Worm (Caenorhabditis elegans) whole organism, L4 larva: ENCODE data around the gene knl-1.
A peak's percentile ranks its signal among the peaks of the same experiment; 100 is the strongest.

Experiments used
- F10B5.3 ChIP-seq: sonication (generic microtip); optimal IDR thresholded peaks from 2 replicates; lab custom pipeline; 2016; ENCODE audit warnings: mild to moderate bottlenecking, missing genetic modification characterization, missing compliant biosample characterization
- F26F4.8 ChIP-seq: fragments of 200-800 bp; sonication (Bioruptor generic); conservative IDR thresholded peaks from 2 replicates; pipeline ENCODE4 v1.3.6; 2022; ENCODE audit warnings: missing genetic modification characterization, missing compliant biosample characterization
- F37D6.2 ChIP-seq: sonication (generic microtip); optimal IDR thresholded peaks from 2 replicates; lab custom pipeline; 2016; ENCODE audit warnings: mild to moderate bottlenecking, missing genetic modification characterization, missing compliant biosample characterization
- F49E8.2 ChIP-seq: sonication (generic microtip); optimal IDR thresholded peaks from 2 replicates; lab custom pipeline; 2016; ENCODE audit warnings: missing compliant biosample characterization, mild to moderate bottlenecking, missing genetic modification characterization, borderline replicate concordance
- T26A8.4 ChIP-seq: fragments of 200-800 bp; sonication (Bioruptor generic); IDR thresholded peaks from 2 replicates; pipeline ENCODE4 v1.3.6; 2022; ENCODE audit warnings: missing genetic modification characterization, missing compliant biosample characterization
- ZK546.5 ChIP-seq, 2 experiments: sonication (generic microtip); optimal IDR thresholded peaks; 2 replicates each; lab custom pipeline; 2017; ENCODE audit warnings: missing biosample characterization in 2 of 2, missing genetic modification characterization in 2 of 2
- aha-1 ChIP-seq: fragments of 150-350 bp; peaks from one replicate; lab custom pipeline; 2014; ENCODE audit warnings: missing biosample characterization, missing genetic modification characterization
- aly-2 ChIP-seq: sonication (generic microtip); optimal IDR thresholded peaks from 2 replicates; lab custom pipeline; 2018; ENCODE audit warnings: missing biosample characterization, missing genetic modification characterization
- ama-1 ChIP-seq: fragments of 150-350 bp; optimal IDR thresholded peaks from 2 replicates; lab custom pipeline; 2014; ENCODE audit warnings: inconsistent platforms, mixed read lengths
- ceh-20 ChIP-seq: fragments of 200-800 bp; sonication (Bioruptor generic); IDR thresholded peaks from 2 replicates; pipeline ENCODE4 v1.3.6; 2022; ENCODE audit warnings: missing genetic modification reagents, missing genetic modification characterization, missing compliant biosample characterization
- ceh-28 ChIP-seq: fragments of 150-350 bp; optimal IDR thresholded peaks from 2 replicates; lab custom pipeline; 2014; ENCODE audit warnings: missing biosample characterization, missing genetic modification reagents, missing genetic modification characterization
- ceh-82 ChIP-seq: sonication (generic microtip); optimal IDR thresholded peaks from 2 replicates; lab custom pipeline; 2017; ENCODE audit warnings: missing biosample characterization, missing genetic modification characterization
- cey-2 ChIP-seq: sonication (generic microtip); optimal IDR thresholded peaks from 3 replicates; lab custom pipeline; 2017; ENCODE audit warnings: missing genetic modification characterization, mild to moderate bottlenecking, missing compliant biosample characterization, antibody characterized with exemption, borderline replicate concordance; ENCODE audit not compliant: insufficient read depth
- ctbp-1 ChIP-seq: fragments of 200-800 bp; sonication (Bioruptor generic); IDR thresholded peaks from 2 replicates; pipeline ENCODE4 v1.3.6; 2022; ENCODE audit warnings: missing genetic modification reagents, missing genetic modification characterization, missing compliant biosample characterization
- daf-12 ChIP-seq: fragments of 150-350 bp; optimal IDR thresholded peaks from 2 replicates; lab custom pipeline; 2014; ENCODE audit warnings: missing biosample characterization, missing genetic modification reagents, missing genetic modification characterization
- daf-8 ChIP-seq: fragments of 200-800 bp; sonication (Bioruptor generic); IDR thresholded peaks from 2 replicates; pipeline ENCODE4 v1.3.6; 2022; ENCODE audit warnings: missing genetic modification characterization, missing compliant biosample characterization
- dmd-6 ChIP-seq: fragments of 200-800 bp; sonication (Bioruptor generic); IDR thresholded peaks from 2 replicates; pipeline ENCODE4 v1.3.6; 2022; ENCODE audit warnings: missing genetic modification reagents, missing genetic modification characterization, missing compliant biosample characterization
- dmd-8 ChIP-seq: fragments of 200-800 bp; sonication (Bioruptor generic); IDR thresholded peaks from 2 replicates; pipeline ENCODE4 v1.3.6; 2022; ENCODE audit warnings: missing genetic modification characterization, missing compliant biosample characterization
- dmd-9 ChIP-seq: fragments of 200-800 bp; sonication (Bioruptor generic); IDR thresholded peaks from 2 replicates; pipeline ENCODE4 v1.3.6; 2022; ENCODE audit warnings: missing genetic modification reagents, missing genetic modification characterization, missing compliant biosample characterization
- dve-1 ChIP-seq: sonication (generic microtip); optimal IDR thresholded peaks from 2 replicates; lab custom pipeline; 2017; ENCODE audit warnings: antibody characterized with exemption, mild to moderate bottlenecking, missing genetic modification characterization, missing compliant biosample characterization; ENCODE audit not compliant: insufficient read depth
- hif-1 ChIP-seq, 2 experiments: sonication (generic microtip); optimal IDR thresholded peaks; 2 replicates each; lab custom pipeline; 2016 to 2017; ENCODE audit warnings: missing compliant biosample characterization in 2 of 2, missing genetic modification characterization in 2 of 2, missing genetic modification reagents in 2 of 2, missing genotype in 2 of 2, mild to moderate bottlenecking in 1 of 2
- lim-7 ChIP-seq: fragments of 200-800 bp; sonication (Bioruptor generic); IDR thresholded peaks from 2 replicates; pipeline ENCODE4 v1.3.6; 2022; ENCODE audit warnings: missing genetic modification characterization, missing compliant biosample characterization
- lin-15B ChIP-seq: fragments of 150-350 bp; sonication (generic microtip); optimal IDR thresholded peaks from 3 replicates; lab custom pipeline; 2014; ENCODE audit warnings: missing biosample characterization, missing genetic modification characterization
- lin-39 ChIP-seq: fragments of 150-350 bp; optimal IDR thresholded peaks from 2 replicates; lab custom pipeline; 2014; ENCODE audit warnings: missing biosample characterization, missing genetic modification reagents, missing genetic modification characterization
- lir-3 ChIP-seq: sonication (generic microtip); optimal IDR thresholded peaks from 2 replicates; lab custom pipeline; 2016; ENCODE audit warnings: mild to moderate bottlenecking, missing genetic modification characterization, missing compliant biosample characterization
- madf-5 ChIP-seq, 2 experiments: fragments of 200-800 bp; sonication (Bioruptor generic); IDR thresholded peaks; 2 replicates each; pipeline ENCODE4 v1.3.6; 2022; ENCODE audit warnings: missing compliant biosample characterization in 2 of 2, missing genetic modification characterization in 2 of 2
- mdl-1 ChIP-seq, 2 experiments: fragments of 150-350 bp in 1 of 2; sonication (generic microtip) in 1 of 2; optimal IDR thresholded peaks; 2 replicates each; lab custom pipeline; 2014 to 2017; ENCODE audit warnings: missing biosample characterization in 2 of 2, missing genetic modification characterization in 2 of 2
- mes-2 ChIP-seq: sonication (generic microtip); optimal IDR thresholded peaks from 2 replicates; lab custom pipeline; 2016; ENCODE audit warnings: missing genotype, mild to moderate bottlenecking, missing genetic modification characterization, missing compliant biosample characterization; ENCODE audit not compliant: poor library complexity, severe bottlenecking
- mxl-2 ChIP-seq: fragments of 200-800 bp; sonication (Bioruptor generic); conservative IDR thresholded peaks from 2 replicates; pipeline ENCODE4 v1.3.6; 2022; ENCODE audit warnings: missing genetic modification reagents, missing genetic modification characterization, missing compliant biosample characterization
- nhr-10 ChIP-seq: fragments of 150-350 bp; optimal IDR thresholded peaks from 2 replicates; lab custom pipeline; 2014; ENCODE audit warnings: missing biosample characterization, missing genetic modification characterization
- nhr-102 ChIP-seq: sonication (generic microtip); optimal IDR thresholded peaks from 2 replicates; lab custom pipeline; 2016; ENCODE audit warnings: mild to moderate bottlenecking, missing genetic modification characterization, moderate library complexity, missing compliant biosample characterization
- nhr-11 ChIP-seq: fragments of 150-350 bp; optimal IDR thresholded peaks from 2 replicates; lab custom pipeline; 2014; ENCODE audit warnings: missing biosample characterization, missing genetic modification characterization
- nhr-237 ChIP-seq: sonication (generic microtip); optimal IDR thresholded peaks from 2 replicates; lab custom pipeline; 2017; ENCODE audit warnings: missing biosample characterization, missing genetic modification characterization
- nhr-25 ChIP-seq: sonication (generic microtip); optimal IDR thresholded peaks from 2 replicates; lab custom pipeline; 2017; ENCODE audit warnings: missing genetic modification characterization, mild to moderate bottlenecking, missing compliant biosample characterization, antibody characterized with exemption, moderate library complexity, borderline replicate concordance; ENCODE audit not compliant: insufficient read depth
- nhr-41 ChIP-seq: fragments of 200-800 bp; sonication (Bioruptor generic); IDR thresholded peaks from 2 replicates; pipeline ENCODE4 v1.3.6; 2022; ENCODE audit warnings: missing genetic modification reagents, missing genetic modification characterization, missing compliant biosample characterization
- nhr-48 ChIP-seq: sonication (generic microtip); optimal IDR thresholded peaks from 2 replicates; lab custom pipeline; 2016; ENCODE audit warnings: mild to moderate bottlenecking, missing genetic modification characterization, missing compliant biosample characterization
- nhr-6 ChIP-seq: fragments of 150-350 bp; optimal IDR thresholded peaks from 2 replicates; lab custom pipeline; 2014; ENCODE audit warnings: missing biosample characterization, missing genetic modification characterization
- nhr-77 ChIP-seq: fragments of 150-350 bp; optimal IDR thresholded peaks from 2 replicates; lab custom pipeline; 2014; ENCODE audit warnings: missing biosample characterization, missing genetic modification characterization
- pha-4 ChIP-seq, 2 experiments: fragments of 150-350 bp in 1 of 2; fragments of 200-800 bp in 1 of 2; sonication (Bioruptor generic) in 1 of 2; IDR thresholded peaks in 1 of 2; optimal IDR thresholded peaks in 1 of 2; 2 replicates each; pipeline versions ENCODE4 v1.3.6 to Lab custom; 2014 to 2022; ENCODE audit warnings: missing genetic modification characterization in 2 of 2, missing genetic modification reagents in 2 of 2, missing biosample characterization in 1 of 2, missing compliant biosample characterization in 1 of 2
- saeg-2 ChIP-seq: fragments of 200-800 bp; sonication (Bioruptor generic); IDR thresholded peaks from 2 replicates; pipeline ENCODE4 v1.3.6; 2022; ENCODE audit warnings: missing genetic modification reagents, missing genetic modification characterization, missing compliant biosample characterization
- skn-1 ChIP-seq: fragments of 150-350 bp; optimal IDR thresholded peaks from 2 replicates; lab custom pipeline; 2014; ENCODE audit warnings: missing biosample characterization, missing genetic modification characterization
- snpc-1.2 ChIP-seq: fragments of 200-800 bp; sonication (Bioruptor generic); IDR thresholded peaks from 2 replicates; pipeline ENCODE4 v1.3.6; 2022; ENCODE audit warnings: missing genetic modification reagents, missing genetic modification characterization, missing compliant biosample characterization
- snpc-4 ChIP-seq: fragments of 150-350 bp; optimal IDR thresholded peaks from 2 replicates; lab custom pipeline; 2014; ENCODE audit warnings: missing biosample characterization, missing genetic modification characterization
- spr-1 ChIP-seq: sonication (generic microtip); optimal IDR thresholded peaks from 2 replicates; lab custom pipeline; 2016; ENCODE audit warnings: mild to moderate bottlenecking, missing genetic modification characterization, missing compliant biosample characterization
- spr-3 ChIP-seq: fragments of 200-800 bp; sonication (Bioruptor generic); optimal IDR thresholded peaks from 2 replicates; lab custom pipeline; 2018; ENCODE audit warnings: mild to moderate bottlenecking, missing genetic modification characterization, missing compliant biosample characterization
- tra-1 ChIP-seq: fragments of 200-800 bp; sonication (Bioruptor generic); IDR thresholded peaks from 2 replicates; pipeline ENCODE4 v1.3.6; 2022; ENCODE audit warnings: missing genetic modification reagents, missing genetic modification characterization, missing compliant biosample characterization
- unc-39 ChIP-seq: sonication (generic microtip); optimal IDR thresholded peaks from 2 replicates; lab custom pipeline; 2017; ENCODE audit warnings: missing biosample characterization, missing genetic modification characterization
- unc-62 ChIP-seq, 3 experiments: fragments of 150-350 bp in 1 of 3; sonication (generic microtip); optimal IDR thresholded peaks in 2 of 3; peaks in 1 of 3; 1 replicate in 1 of 3; 2 replicates in 2 of 3; lab custom pipeline; 2014 to 2017; ENCODE audit warnings: missing biosample characterization in 3 of 3, missing genetic modification characterization in 3 of 3, missing genetic modification reagents in 3 of 3, missing genotype in 1 of 3
- zfp-3 ChIP-seq: fragments of 200-800 bp; sonication (Bioruptor generic); conservative IDR thresholded peaks from 2 replicates; pipeline ENCODE4 v1.3.6; 2022; ENCODE audit warnings: missing genetic modification reagents, missing genetic modification characterization, missing compliant biosample characterization
- zip-11 ChIP-seq: fragments of 200-800 bp; sonication (Bioruptor generic); IDR thresholded peaks from 2 replicates; pipeline ENCODE4 v1.3.6; 2022; ENCODE audit warnings: missing genetic modification characterization, missing compliant biosample characterization
- zip-2 ChIP-seq: fragments of 150-350 bp; optimal IDR thresholded peaks from 2 replicates; lab custom pipeline; 2014; ENCODE audit warnings: missing biosample characterization, missing genetic modification characterization

Gene knl-1

ce11 chrIII:8268296-8268695 is 17.9 kb downstream of the knl-1 start, which contains the start of the genes F09G8.7 and crn-7:
TSS of gene F09G8.7 (minus strand) at chrIII:8268355.
TSS of gene crn-7 (plus strand) at chrIII:8268531.
- TF ChIP-seq hif-1 (tag; optimal IDR thresholded peaks at IDR 0.05; lab: Kevin White, UChicago) (no peak), F49E8.2 (tag; lab: Kevin White, UChicago) (no peak), lin-15B (tag; lab: Kevin White, UChicago) (no peak), nhr-10 (tag; lab: Kevin White, UChicago) (no peak), madf-5 (GFP tag; IDR thresholded peaks at IDR 0.05; lab: Robert Waterston, UW) (no peak), daf-12 (tag; lab: Kevin White, UChicago) (no peak), unc-62 (GFP tag; optimal IDR thresholded peaks at IDR 0.05 in 1 of 2; lab: Kevin White, UChicago) (peak in 1 of 2 experiments; percentile 57), unc-62 (tag; optimal IDR thresholded peaks at IDR 0.05; lab: Kevin White, UChicago) (no peak), dve-1 (tag; lab: Kevin White, UChicago) (peak; percentile 28), F37D6.2 (no peak), nhr-48 (tag; lab: Kevin White, UChicago) (no peak), dmd-8 (GFP tag; lab: Robert Waterston, UW) (no peak), dmd-6 (GFP tag; lab: Robert Waterston, UW) (no peak), dmd-9 (GFP tag; lab: Robert Waterston, UW) (no peak), mxl-2 (GFP tag; lab: Robert Waterston, UW) (no peak), zfp-3 (GFP tag; lab: Robert Waterston, UW) (no peak), nhr-6 (tag; lab: Kevin White, UChicago) (no peak), nhr-25 (tag; lab: Kevin White, UChicago) (no peak), aly-2 (tag; lab: Kevin White, UChicago) (no peak), mdl-1 (tag; optimal IDR thresholded peaks at IDR 0.05; lab: Kevin White, UChicago) (no peak), ctbp-1 (GFP tag; lab: Robert Waterston, UW) (no peak), lir-3 (tag; lab: Kevin White, UChicago) (no peak), pha-4 (GFP tag; IDR thresholded peaks at IDR 0.05; lab: Robert Waterston, UW) (no peak), pha-4 (tag; optimal IDR thresholded peaks at IDR 0.05; lab: Kevin White, UChicago) (peak; percentile 45), snpc-1.2 (GFP tag; lab: Robert Waterston, UW) (no peak), tra-1 (GFP tag; lab: Robert Waterston, UW) (no peak), nhr-237 (tag; lab: Kevin White, UChicago) (no peak), lim-7 (no peak), F10B5.3 (tag; lab: Kevin White, UChicago) (no peak), saeg-2 (no peak), ceh-28 (tag; lab: Kevin White, UChicago) (no peak), lin-39 (no peak), F26F4.8 (no peak), T26A8.4 (GFP tag; lab: Robert Waterston, UW) (no peak), nhr-11 (tag; lab: Kevin White, UChicago) (no peak), ceh-20 (GFP tag; lab: Robert Waterston, UW) (no peak), nhr-41 (GFP tag; lab: Robert Waterston, UW) (no peak), zip-11 (GFP tag; lab: Robert Waterston, UW) (no peak), aha-1 (no peak), unc-39 (no peak), spr-3 (GFP tag; lab: Kevin White, UChicago) (no peak), ceh-82 (tag; lab: Kevin White, UChicago) (no peak), daf-8 (GFP tag; lab: Robert Waterston, UW) (no peak), ama-1 (lab: Kevin White, UChicago) (no peak), zip-2 (tag; lab: Kevin White, UChicago) (no peak), ZK546.5 (tag; optimal IDR thresholded peaks at IDR 0.05; lab: Kevin White, UChicago) (no peak), mes-2 (tag; lab: Kevin White, UChicago) (peak; percentile 67), cey-2 (no peak), snpc-4 (no peak), nhr-77 (tag; lab: Kevin White, UChicago) (no peak), skn-1 (tag; lab: Kevin White, UChicago) (no peak), nhr-102 (tag; lab: Kevin White, UChicago) (no peak), spr-1 (no peak)
